Worm (Caenorhabditis elegans) whole organism, L1 larva: ENCODE data around the gene C48B4.13.

ENCODE experiments used
- alr-1 ChIP-seq: fragments of 200-800 bp; sonication (Bioruptor generic); optimal IDR thresholded peaks from 2 replicates; lab custom pipeline; 2018; ENCODE audit warnings: borderline replicate concordance, mild to moderate bottlenecking, missing genetic modification characterization, missing compliant biosample characterization
- efl-1 ChIP-seq, 4 experiments: fragments of 150-350 bp; optimal IDR thresholded peaks in 3 of 4; peaks in 1 of 4; 1 replicate in 1 of 4; 2 replicates in 3 of 4; lab custom pipeline; 2014; ENCODE audit warnings: missing biosample characterization in 2 of 4, missing genetic modification characterization in 2 of 4, missing genetic modification reagents in 2 of 4
- elt-2 ChIP-seq: sonication (generic microtip); optimal IDR thresholded peaks from 2 replicates; lab custom pipeline; 2016; ENCODE audit warnings: missing genetic modification characterization, mild to moderate bottlenecking, inconsistent platforms, missing compliant biosample characterization, missing genetic modification reagents
- elt-3 ChIP-seq, 6 experiments: fragments of 150-350 bp in 1 of 6; sonication (generic microtip); optimal IDR thresholded peaks; 2 replicates each; lab custom pipeline; 2017 to 2018; ENCODE audit warnings: missing biosample characterization in 6 of 6, missing genetic modification characterization in 6 of 6, inconsistent platforms in 1 of 6
- isw-1 ChIP-seq: fragments of 200-800 bp; sonication (Bioruptor generic); IDR thresholded peaks from 2 replicates; pipeline ENCODE4 v1.3.6; 2022; ENCODE audit warnings: missing genetic modification characterization, missing compliant biosample characterization
- lin-39 ChIP-seq: fragments of 150-350 bp; optimal IDR thresholded peaks from 2 replicates; lab custom pipeline; 2014; ENCODE audit warnings: missing biosample characterization, missing genetic modification reagents, missing genetic modification characterization
- mdl-1 ChIP-seq, 2 experiments: fragments of 150-350 bp; optimal IDR thresholded peaks; 2 replicates each; lab custom pipeline; 2014 to 2017; ENCODE audit warnings: missing biosample characterization in 2 of 2, missing genetic modification characterization in 2 of 2, inconsistent platforms in 1 of 2
- skn-1 ChIP-seq: fragments of 150-350 bp; optimal IDR thresholded peaks from 2 replicates; lab custom pipeline; 2014; ENCODE audit warnings: missing biosample characterization, missing genetic modification characterization
- tlp-1 ChIP-seq: fragments of 150-350 bp; optimal IDR thresholded peaks from 2 replicates; lab custom pipeline; 2014; ENCODE audit warnings: missing biosample characterization, missing genetic modification characterization
- unc-130 ChIP-seq: fragments of 150-350 bp; optimal IDR thresholded peaks from 2 replicates; lab custom pipeline; 2017; ENCODE audit warnings: missing biosample characterization, missing genetic modification characterization, inconsistent platforms
- unc-62 ChIP-seq: fragments of 150-350 bp; optimal IDR thresholded peaks from 2 replicates; lab custom pipeline; 2014; ENCODE audit warnings: missing biosample characterization, missing genetic modification reagents, missing genetic modification characterization

DNA sequence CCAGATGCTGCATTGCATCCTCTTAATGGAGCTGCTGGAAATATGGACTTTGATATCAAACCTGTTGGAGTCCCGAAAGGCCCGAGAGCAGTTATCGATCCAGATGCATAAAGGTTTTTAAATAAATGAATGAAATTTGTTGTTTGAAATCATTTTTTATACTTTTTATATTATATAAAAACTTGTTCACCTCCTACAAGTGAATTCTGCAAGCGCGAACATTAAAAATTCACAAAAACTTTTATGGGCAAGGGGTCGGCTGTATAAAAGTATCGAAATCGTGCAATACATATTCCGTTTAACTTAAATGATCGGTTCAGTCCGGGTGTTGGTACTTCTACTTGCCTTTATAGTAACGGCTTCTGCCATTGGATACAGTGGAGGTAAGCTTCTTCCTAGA lies 29.6 kb downstream of the C48B4.13 start, which contains the start of gene F58A4.1:
- TF ChIP-seq elt-2 (tag; lab: Kevin White, UChicago) (no peak), tlp-1 (tag; lab: Kevin White, UChicago) (no peak), skn-1 (tag; lab: Kevin White, UChicago) (no peak), alr-1 (tag; lab: Kevin White, UChicago) (no peak), elt-3 (tag; optimal IDR thresholded peaks at IDR 0.05; lab: Kevin White, UChicago) (no peak), efl-1 (optimal IDR thresholded peaks at IDR 0.05; lab: Kevin White, UChicago) (no peak), efl-1 (GFP tag; optimal IDR thresholded peaks at IDR 0.05 in 1 of 2; lab: Kevin White, UChicago) (no peak), isw-1 (GFP tag; lab: Robert Waterston, UW) (no peak), unc-130 (tag; lab: Kevin White, UChicago) (no peak), mdl-1 (tag; optimal IDR thresholded peaks at IDR 0.05; lab: Kevin White, UChicago) (no peak), lin-39 (no peak), unc-62 (no peak)
